Fruit fly (Drosophila melanogaster): ENCODE results near the gene Polr3G.

The Polr3G gene

dm6 chr3L:17407480-17408093 is 19.3 kb downstream of the Polr3G start:
- TF ChIP-seq noc (tag; optimal IDR thresholded peaks at IDR 0.05): no peak

dm6 chr3L:17407073-17407472 is 19.9 kb downstream of the Polr3G start:
- no peak for TF ChIP-seq noc (tag; optimal IDR thresholded peaks at IDR 0.05)

dm6 chr3L:17404646-17405045 is 22.3 kb downstream of the Polr3G start:
- no peak for TF ChIP-seq noc (tag; optimal IDR thresholded peaks at IDR 0.05)

- TF ChIP-seq noc (tag; optimal IDR thresholded peaks at IDR 0.05): no peak
Observed at dm6 chr3L:17403268-17403667, 23.7 kb downstream of the Polr3G start.

- TF ChIP-seq noc (tag; optimal IDR thresholded peaks at IDR 0.05): no peak
Observed at dm6 chr3L:17402399-17402798, 24.5 kb downstream of the Polr3G start.

dm6 chr3L:17401411-17401810 is 25.5 kb downstream of the Polr3G start:
- no peak for TF ChIP-seq noc (tag; optimal IDR thresholded peaks at IDR 0.05)

- TF ChIP-seq noc (tag; optimal IDR thresholded peaks at IDR 0.05): no peak
Observed at dm6 chr3L:17400911-17401310, 26.0 kb downstream of the Polr3G start.

- TF ChIP-seq noc (tag; optimal IDR thresholded peaks at IDR 0.05): no peak
Observed at dm6 chr3L:17399014-17399413, 27.9 kb downstream of the Polr3G start.

- TF ChIP-seq noc (tag; optimal IDR thresholded peaks at IDR 0.05): no peak
Observed at dm6 chr3L:17394435-17395017, 32.4 kb downstream of the Polr3G start.

dm6 chr3L:17393098-17393497 is 33.8 kb downstream of the Polr3G start:
- TF ChIP-seq noc (tag; optimal IDR thresholded peaks at IDR 0.05): no peak

dm6 chr3L:17392412-17392811 is 34.5 kb downstream of the Polr3G start:
- TF ChIP-seq noc (tag; optimal IDR thresholded peaks at IDR 0.05): no peak

- no peak for TF ChIP-seq noc (tag; optimal IDR thresholded peaks at IDR 0.05)
Observed at dm6 chr3L:17391132-17391531, 35.8 kb downstream of the Polr3G start.

- no peak for TF ChIP-seq noc (tag; optimal IDR thresholded peaks at IDR 0.05)
Observed at dm6 chr3L:17388895-17389294, 38.0 kb downstream of the Polr3G start, which contains the start of gene CG13731. Gene CG13731 (minus strand): TSS chr3L:17388956.

- no peak for TF ChIP-seq noc (tag; optimal IDR thresholded peaks at IDR 0.05)
Observed at dm6 chr3L:17386612-17387382, 40.1 kb downstream of the Polr3G start.

- no peak for TF ChIP-seq noc (tag; optimal IDR thresholded peaks at IDR 0.05)
Observed at dm6 chr3L:17383714-17384113, 43.2 kb downstream of the Polr3G start.

dm6 chr3L:17383285-17383684 is 43.6 kb downstream of the Polr3G start:
- TF ChIP-seq noc (tag; optimal IDR thresholded peaks at IDR 0.05): no peak

- TF ChIP-seq noc (tag; optimal IDR thresholded peaks at IDR 0.05): no peak
Observed at dm6 chr3L:17382628-17383027, 44.3 kb downstream of the Polr3G start, which contains the start of gene CG13728. Gene CG13728 (minus strand): TSS chr3L:17382728.
